Fruit fly (Drosophila melanogaster) whole organism, embryonic: ENCODE measurements around the gene CG13248.
A peak's percentile ranks its signal among the peaks of the same experiment; 100 is the strongest.

Source experiments
- Adf1 ChIP-seq: fragments of 200-800 bp; sonication (Bioruptor generic); IDR thresholded peaks from 2 replicates; pipeline ENCODE4 v1.3.6; 2022; ENCODE audit warnings: missing biosample characterization, missing genetic modification characterization
- Atf6 ChIP-seq: fragments of 200-800 bp; sonication (Bioruptor generic); IDR thresholded peaks from 2 replicates; pipeline ENCODE4 v1.3.6; 2022; ENCODE audit warnings: missing biosample characterization, missing genetic modification characterization
- B-H2 ChIP-seq: fragments of 200-800 bp; sonication (Bioruptor generic); optimal IDR thresholded peaks from 2 replicates; lab custom pipeline; 2018; ENCODE audit warnings: missing biosample characterization, mild to moderate bottlenecking, missing genetic modification characterization
- Bgb ChIP-seq: fragments of 200-800 bp; sonication (Bioruptor generic); IDR thresholded peaks from 2 replicates; pipeline ENCODE4 v1.3.6; 2022; ENCODE audit warnings: missing biosample characterization, missing genetic modification characterization; ENCODE audit not compliant: partially characterized antibody
- CG10147 ChIP-seq: fragments of 200-800 bp; sonication (Bioruptor generic); optimal IDR thresholded peaks from 2 replicates; lab custom pipeline; 2019; ENCODE audit warnings: missing biosample characterization, mild to moderate bottlenecking, missing genetic modification characterization, moderate library complexity
- CG11504 ChIP-seq: fragments of 200-800 bp; sonication (Bioruptor generic); optimal IDR thresholded peaks from 3 replicates; lab custom pipeline; 2019; ENCODE audit warnings: missing biosample characterization, mild to moderate bottlenecking, missing genetic modification characterization, moderate library complexity
- CG11723 ChIP-seq: fragments of 200-800 bp; sonication (Bioruptor generic); optimal IDR thresholded peaks from 2 replicates; lab custom pipeline; 2017; ENCODE audit warnings: missing biosample characterization, mild to moderate bottlenecking, missing genetic modification characterization
- CG1233 ChIP-seq: fragments of 200-800 bp; sonication (Bioruptor generic); optimal IDR thresholded peaks from 4 replicates; lab custom pipeline; 2018; ENCODE audit warnings: missing biosample characterization, mild to moderate bottlenecking, missing genetic modification characterization
- CG13287 ChIP-seq: fragments of 200-800 bp; sonication (Bioruptor generic); IDR thresholded peaks from 2 replicates; pipeline ENCODE4 v1.3.6; 2022; ENCODE audit warnings: missing biosample characterization, missing genetic modification characterization; ENCODE audit not compliant: partially characterized antibody
- CG15514 ChIP-seq: fragments of 200-800 bp; sonication (Bioruptor generic); optimal IDR thresholded peaks from 3 replicates; lab custom pipeline; 2017; ENCODE audit warnings: missing biosample characterization, missing genetic modification characterization, mild to moderate bottlenecking, moderate library complexity, missing genetic modification reagents
- CG17361 ChIP-seq: fragments of 200-800 bp; sonication (Bioruptor generic); IDR thresholded peaks from 3 replicates; pipeline ENCODE4 v1.3.6; 2022; ENCODE audit warnings: missing biosample characterization, missing genetic modification characterization
- CG1832 ChIP-seq: fragments of 200-800 bp; sonication (Bioruptor generic); optimal IDR thresholded peaks from 2 replicates; lab custom pipeline; 2017; ENCODE audit warnings: missing biosample characterization, mild to moderate bottlenecking, missing genetic modification characterization, inconsistent platforms
- CG2678 ChIP-seq: fragments of 200-800 bp; sonication (Bioruptor generic); optimal IDR thresholded peaks from 3 replicates; lab custom pipeline; 2019; ENCODE audit warnings: missing biosample characterization, mild to moderate bottlenecking, missing genetic modification characterization, moderate library complexity
- CG31388 ChIP-seq: fragments of 200-800 bp; sonication (Bioruptor generic); optimal IDR thresholded peaks from 2 replicates; lab custom pipeline; 2016; ENCODE audit warnings: missing biosample characterization, missing genetic modification characterization
- CG34376 ChIP-seq: fragments of 200-800 bp; sonication (Bioruptor generic); optimal IDR thresholded peaks from 2 replicates; lab custom pipeline; 2018; ENCODE audit warnings: missing biosample characterization, mild to moderate bottlenecking, missing genetic modification characterization
- CG4730 ChIP-seq: fragments of 200-800 bp; sonication (Bioruptor generic); IDR thresholded peaks from 2 replicates; pipeline ENCODE4 v1.3.6; 2022; ENCODE audit warnings: missing biosample characterization, missing genetic modification characterization
- CG5245 ChIP-seq: fragments of 200-800 bp; sonication (Bioruptor generic); optimal IDR thresholded peaks from 3 replicates; lab custom pipeline; 2016; ENCODE audit warnings: missing biosample characterization, missing genetic modification characterization
- CG5953 ChIP-seq: fragments of 200-800 bp; sonication (Bioruptor generic); IDR thresholded peaks from 2 replicates; pipeline ENCODE4 v1.3.6; 2022; ENCODE audit warnings: missing biosample characterization, missing genetic modification characterization
- CG6765 ChIP-seq: fragments of 200-800 bp; sonication (Bioruptor generic); optimal IDR thresholded peaks from 3 replicates; lab custom pipeline; 2017; ENCODE audit warnings: missing biosample characterization, mild to moderate bottlenecking, missing genetic modification characterization
- CG7357 ChIP-seq: fragments of 200-800 bp; sonication (Bioruptor generic); IDR thresholded peaks from 3 replicates; pipeline ENCODE4 v1.3.6; 2022; ENCODE audit warnings: missing biosample characterization, missing genetic modification characterization
- CG8290 ChIP-seq, 3 experiments: fragments of 200-800 bp; sonication (Bioruptor generic); optimal IDR thresholded peaks; 2 replicates each; lab custom pipeline; 2016 to 2019; ENCODE audit warnings: missing biosample characterization in 3 of 3, missing genetic modification characterization in 3 of 3, mild to moderate bottlenecking in 2 of 3, moderate library complexity in 1 of 3
- Dek ChIP-seq: fragments of 200-800 bp; sonication (Bioruptor generic); optimal IDR thresholded peaks from 3 replicates; lab custom pipeline; 2019; ENCODE audit warnings: missing biosample characterization, mild to moderate bottlenecking, missing genetic modification characterization, moderate library complexity
- Dp ChIP-seq: fragments of 200-800 bp; sonication (Bioruptor generic); optimal IDR thresholded peaks from 2 replicates; lab custom pipeline; 2018; ENCODE audit warnings: missing biosample characterization, mild to moderate bottlenecking, missing genetic modification characterization, moderate library complexity
- Hand ChIP-seq: fragments of 200-800 bp; sonication (Bioruptor generic); optimal IDR thresholded peaks from 2 replicates; lab custom pipeline; 2017; ENCODE audit warnings: mild to moderate bottlenecking, missing biosample characterization, missing genetic modification reagents, missing genetic modification characterization
- Hr51 ChIP-seq, 2 experiments: fragments of 200-800 bp; sonication (Bioruptor generic); optimal IDR thresholded peaks; 2 replicates in 1 of 2; 3 replicates in 1 of 2; lab custom pipeline; 2016 to 2018; ENCODE audit warnings: missing biosample characterization in 2 of 2, missing genetic modification characterization in 2 of 2, mild to moderate bottlenecking in 1 of 2, moderate library complexity in 1 of 2
- Hr78 ChIP-seq, 2 experiments: fragments of 200-800 bp in 1 of 2; fragments of >200 bp in 1 of 2; sonication (Bioruptor generic) in 1 of 2; optimal IDR thresholded peaks; 2 replicates each; lab custom pipeline; 2017 to 2019; ENCODE audit warnings: missing biosample characterization in 2 of 2, missing genetic modification characterization in 2 of 2, mild to moderate bottlenecking in 1 of 2, moderate library complexity in 1 of 2
- Med ChIP-seq: fragments of 200-800 bp; sonication (Bioruptor generic); peaks from one replicate; lab custom pipeline; 2016; ENCODE audit warnings: missing biosample characterization, missing genetic modification characterization, mild to moderate bottlenecking, inconsistent platforms, moderate library complexity
- NK7.1 ChIP-seq: fragments of 200-800 bp; sonication (Bioruptor generic); optimal IDR thresholded peaks from 3 replicates; lab custom pipeline; 2016; ENCODE audit warnings: missing biosample characterization, missing genetic modification characterization
- Rfx ChIP-seq: fragments of 200-800 bp; sonication (Bioruptor generic); IDR thresholded peaks from 2 replicates; pipeline ENCODE4 v1.3.6; 2022; ENCODE audit warnings: missing biosample characterization, missing genetic modification characterization
- Taf1 ChIP-seq: fragments of 200-800 bp; sonication (Bioruptor generic); IDR thresholded peaks from 2 replicates; pipeline ENCODE4 v1.3.6; 2022; ENCODE audit warnings: missing biosample characterization, missing genetic modification characterization
- abd-A ChIP-seq: fragments of 200-800 bp; sonication (Bioruptor generic); optimal IDR thresholded peaks from 3 replicates; lab custom pipeline; 2019; ENCODE audit warnings: missing biosample characterization, mild to moderate bottlenecking, missing genetic modification characterization, moderate library complexity
- bsh ChIP-seq, 2 experiments: fragments of 200-800 bp; sonication (Bioruptor generic); optimal IDR thresholded peaks; 2 replicates each; lab custom pipeline; 2017 to 2018; ENCODE audit warnings: mild to moderate bottlenecking in 2 of 2, missing biosample characterization in 2 of 2, missing genetic modification characterization in 2 of 2, moderate library complexity in 1 of 2
- cwo ChIP-seq: fragments of 200-800 bp; sonication (Bioruptor generic); optimal IDR thresholded peaks from 3 replicates; lab custom pipeline; 2017; ENCODE audit warnings: missing biosample characterization, missing genetic modification characterization, mild to moderate bottlenecking, moderate library complexity, missing genetic modification reagents
- emc ChIP-seq: fragments of 200-800 bp; sonication (Bioruptor generic); optimal IDR thresholded peaks from 2 replicates; lab custom pipeline; 2016; ENCODE audit warnings: missing biosample characterization, missing genetic modification characterization
- esg ChIP-seq: fragments of 200-800 bp; sonication (Bioruptor generic); conservative IDR thresholded peaks from 2 replicates; pipeline ENCODE4 v1.3.6; 2022; ENCODE audit warnings: missing biosample characterization, missing genetic modification characterization
- lab ChIP-seq: fragments of 200-800 bp; sonication (Bioruptor generic); optimal IDR thresholded peaks from 3 replicates; lab custom pipeline; 2017; ENCODE audit warnings: missing biosample characterization, missing genetic modification characterization, mild to moderate bottlenecking, moderate library complexity, missing genetic modification reagents
- mirr ChIP-seq: fragments of 200-800 bp; sonication (Bioruptor generic); optimal IDR thresholded peaks from 3 replicates; lab custom pipeline; 2018; ENCODE audit warnings: missing biosample characterization, mild to moderate bottlenecking, missing genetic modification characterization
- prd ChIP-seq, 3 experiments: fragments of >200 bp in 2 of 3; fragments of 200-800 bp in 1 of 3; sonication (Bioruptor generic) in 1 of 3; optimal IDR thresholded peaks in 2 of 3; IDR thresholded peaks in 1 of 3; 2 replicates in 2 of 3; 3 replicates in 1 of 3; pipeline versions ENCODE4 v1.3.6 to Lab custom; 2017 to 2022; ENCODE audit warnings: missing biosample characterization in 1 of 3, missing genetic modification characterization in 1 of 3
- ranshi ChIP-seq: fragments of 200-800 bp; sonication (Bioruptor generic); IDR thresholded peaks from 2 replicates; pipeline ENCODE4 v1.3.6; 2022; ENCODE audit warnings: missing biosample characterization, missing genetic modification characterization
- ro ChIP-seq: fragments of 200-800 bp; sonication (Bioruptor generic); IDR thresholded peaks from 2 replicates; pipeline ENCODE4 v1.3.6; 2022; ENCODE audit warnings: missing biosample characterization, missing genetic modification characterization
- sens ChIP-seq: fragments of 200-800 bp; sonication (Bioruptor generic); peaks from one replicate; lab custom pipeline; 2016; ENCODE audit warnings: missing biosample characterization, missing genetic modification characterization
- sob ChIP-seq: fragments of 200-800 bp; sonication (Bioruptor generic); IDR thresholded peaks from 2 replicates; pipeline ENCODE4 v1.3.6; 2022; ENCODE audit warnings: missing biosample characterization, missing genetic modification characterization
- ttk ChIP-seq: fragments of 200-800 bp; sonication (Bioruptor generic); IDR thresholded peaks from 2 replicates; pipeline ENCODE4 v2.1.2; 2022; ENCODE audit warnings: missing biosample characterization, missing genetic modification characterization
- unc-4 ChIP-seq: fragments of 200-800 bp; sonication (Bioruptor generic); IDR thresholded peaks from 2 replicates; pipeline ENCODE4 v1.3.6; 2022; ENCODE audit warnings: missing biosample characterization, missing genetic modification characterization; ENCODE audit not compliant: partially characterized antibody
- usp ChIP-seq: fragments of >200 bp; optimal IDR thresholded peaks from 2 replicates; lab custom pipeline; 2017; ENCODE audit warnings: missing biosample characterization, missing genetic modification characterization
- vvl ChIP-seq: fragments of 200-800 bp; sonication (Bioruptor generic); IDR thresholded peaks from 2 replicates; pipeline ENCODE4 v1.3.6; 2022; ENCODE audit warnings: missing biosample characterization, missing genetic modification characterization

CG13248 gene

DNA sequence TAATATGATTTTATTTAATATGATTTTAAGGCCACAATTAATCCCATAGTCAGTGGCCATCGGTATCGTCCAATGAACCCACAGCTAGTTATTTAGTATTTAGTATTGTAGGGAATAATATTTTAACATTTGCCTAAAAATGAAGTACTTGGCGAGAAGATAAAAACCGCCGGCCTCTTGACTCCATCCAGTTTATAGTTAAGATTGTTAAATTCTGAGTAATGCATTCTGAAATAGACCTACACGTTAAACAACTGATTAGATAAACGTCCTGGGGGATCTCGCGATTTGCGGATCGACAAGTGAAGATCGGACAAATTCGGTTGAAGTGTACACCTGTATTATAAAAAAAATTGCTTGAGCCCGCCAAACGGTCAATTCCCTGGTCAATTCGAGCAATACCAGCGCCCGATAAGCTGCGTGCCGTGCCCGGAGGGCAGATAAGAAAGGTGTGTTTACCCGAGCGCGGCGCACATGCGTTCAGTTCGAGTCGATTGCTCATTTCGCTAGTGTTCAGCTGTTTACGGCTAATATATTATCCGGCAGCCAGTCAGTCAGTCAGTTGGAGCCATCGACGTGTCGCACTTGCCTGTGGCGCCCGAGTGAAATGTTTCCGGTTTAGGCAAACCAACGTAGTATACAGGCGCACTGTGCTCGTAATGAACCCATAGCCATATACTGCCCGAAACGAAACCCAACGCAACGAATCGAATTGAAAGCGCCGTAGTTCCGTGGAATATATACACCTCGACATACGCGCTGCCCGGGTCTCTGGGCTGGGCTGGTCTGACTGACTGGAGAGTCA lies 23.1 kb downstream of the CG13248 start (continued):
- TF ChIP-seq CG31388 (GFP tag; lab: Kevin White, UChicago) (no peak), CG7357 (GFP tag; lab: Robert Waterston, UW) (no peak), emc (no peak), Bgb (no peak), Taf1 (no peak), bsh (GFP tag; optimal IDR thresholded peaks at IDR 0.05; lab: Kevin White, UChicago) (no peak), Dp (GFP tag; lab: Kevin White, UChicago) (no peak), Hr51 (GFP tag; optimal IDR thresholded peaks at IDR 0.05; lab: Kevin White, UChicago) (no peak), usp (no peak), esg (GFP tag; lab: Robert Waterston, UW) (no peak), Hand (GFP tag; lab: Kevin White, UChicago) (peak; percentile 8), CG11504 (tag; lab: Kevin White, UChicago) (no peak)

DNA sequence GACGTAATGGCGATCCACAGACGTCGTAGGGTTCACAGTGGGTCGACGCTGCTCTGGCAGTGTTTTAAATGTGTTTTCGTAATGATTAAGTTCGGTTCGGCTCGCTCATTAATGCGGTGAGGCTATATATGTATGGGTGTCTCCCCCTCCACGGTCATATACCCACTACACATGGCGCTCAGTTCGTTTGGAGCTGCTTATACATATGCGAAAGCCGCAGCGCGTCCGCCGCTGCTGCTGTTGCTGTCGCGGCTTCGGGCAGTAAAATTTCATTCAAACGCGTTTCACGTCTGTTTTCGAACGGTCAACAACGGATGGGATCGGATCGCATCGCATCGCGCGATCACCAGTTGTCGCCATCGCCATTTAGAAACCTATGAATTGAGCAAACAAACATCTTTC lies 24.4 kb downstream of the CG13248 start:
- TF ChIP-seq B-H2 (GFP tag; lab: Kevin White, UChicago) (peak; percentile 51), sob (GFP tag; lab: Robert Waterston, UW) (peak; percentile 38; the same call in 1 of the 2 replicates), lab (GFP tag; lab: Kevin White, UChicago) (peak; percentile 38), CG13287 (peak; percentile 26; the same call in 1 of the 2 replicates), sens (GFP tag; lab: Kevin White, UChicago) (peak; percentile 65), CG17361 (GFP tag; lab: Robert Waterston, UW) (no peak), CG2678 (tag; lab: Kevin White, UChicago) (peak; percentile 4), Rfx (GFP tag; lab: Robert Waterston, UW) (0 out of 2 replicates have a peak, but pooled peaks have one; percentile 27), Adf1 (GFP tag; lab: Robert Waterston, UW) (peak; percentile 84), Hr78 (GFP tag; optimal IDR thresholded peaks at IDR 0.05; lab: Kevin White, UChicago) (peak in 1 of 2 experiments; percentile 83), CG5953 (GFP tag; lab: Robert Waterston, UW) (no peak), CG5245 (GFP tag; lab: Kevin White, UChicago) (no peak), cwo (GFP tag; lab: Kevin White, UChicago) (peak; percentile 16), unc-4 (GFP tag; lab: Robert Waterston, UW) (0 out of 2 replicates have a peak, but pooled peaks have one; percentile 19), CG34376 (GFP tag; lab: Kevin White, UChicago) (peak; percentile 31), CG8290 (GFP tag; optimal IDR thresholded peaks at IDR 0.05; lab: Kevin White, UChicago) (no peak), CG8290 (tag; optimal IDR thresholded peaks at IDR 0.05; lab: Kevin White, UChicago) (peak in 1 of 2 experiments; percentile 34), ttk (0 out of 2 replicates have a peak, but pooled peaks have one; percentile 12), Atf6 (GFP tag; lab: Robert Waterston, UW) (0 out of 2 replicates have a peak, but pooled peaks have one; percentile 18), Dek (tag; lab: Kevin White, UChicago) (peak; percentile 13), prd (optimal IDR thresholded peaks at IDR 0.05; lab: Kevin White, UChicago) (no peak), prd (GFP tag; IDR thresholded peaks at IDR 0.05; lab: Robert Waterston, UW) (no peak), CG10147 (GFP tag; lab: Kevin White, UChicago) (peak; percentile 17), ranshi (GFP tag; lab: Robert Waterston, UW) (0 out of 2 replicates have a peak, but pooled peaks have one; percentile 14), CG6765 (GFP tag; lab: Kevin White, UChicago) (peak; percentile 22), ro (GFP tag; lab: Robert Waterston, UW) (no peak), vvl (peak; percentile 74), CG15514 (GFP tag; lab: Kevin White, UChicago) (peak; percentile 14), mirr (GFP tag; lab: Kevin White, UChicago) (peak; percentile 24), CG1832 (no peak), CG4730 (GFP tag; lab: Robert Waterston, UW) (no peak), abd-A (tag; lab: Kevin White, UChicago) (peak; percentile 75), CG1233 (no peak), NK7.1 (GFP tag; lab: Kevin White, UChicago) (no peak), CG11723 (GFP tag; lab: Kevin White, UChicago) (no peak), Med (peak; percentile 72)
